Fruit fly (Drosophila melanogaster): ENCODE results near the gene CG9992.

DNA sequence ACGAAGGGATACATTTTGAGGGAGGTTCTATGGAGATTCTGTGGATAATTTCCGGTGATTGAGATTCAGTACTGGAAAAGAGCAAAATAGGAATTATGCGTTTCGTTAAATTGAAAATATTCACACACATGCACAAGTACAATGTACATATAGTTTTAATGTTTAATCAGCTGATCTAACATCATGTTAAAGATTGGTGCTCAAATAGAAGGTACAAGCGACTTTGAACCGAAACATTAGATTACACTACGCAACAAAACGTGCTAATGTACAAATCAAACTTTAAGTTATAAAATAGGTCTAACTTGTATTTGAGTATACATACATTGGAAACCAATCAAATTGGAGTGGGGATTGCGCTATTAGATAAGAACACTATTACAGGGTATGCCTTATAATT is 35.3 kb upstream of the CG9992 start:
- TF ChIP-seq pad (GFP tag; optimal IDR thresholded peaks at IDR 0.05) (no peak), kay (GFP tag; ENCODE audit: borderline replicate concordance) (no peak), CG1620 (GFP tag; optimal IDR thresholded peaks at IDR 0.05) (no peak), CG11617 (GFP tag; optimal IDR thresholded peaks at IDR 0.05) (no peak), toe (GFP tag; optimal IDR thresholded peaks at IDR 0.05) (no peak), Clk (GFP tag; optimal IDR thresholded peaks at IDR 0.05) (no peak), CG7045 (GFP tag; optimal IDR thresholded peaks at IDR 0.05) (no peak), CG33017 (tag; optimal IDR thresholded peaks at IDR 0.05) (no peak), CG12768 (GFP tag; optimal IDR thresholded peaks at IDR 0.05) (no peak), CG7101 (tag; optimal IDR thresholded peaks at IDR 0.05) (no peak), ovo (GFP tag; optimal IDR thresholded peaks at IDR 0.05) (no peak), cnc (optimal IDR thresholded peaks at IDR 0.05) (no peak)
